Fruit fly (Drosophila melanogaster) whole organism: ENCODE results near the gene CG6441.
A peak's percentile ranks its signal among the peaks of the same experiment; 100 is the strongest.

Experiments
- CG8478 ChIP-seq: fragments of >200 bp; optimal IDR thresholded peaks from 2 replicates; lab custom pipeline; 2018; ENCODE audit warnings: inconsistent platforms
- Dll ChIP-seq: fragments of >200 bp; optimal IDR thresholded peaks from 2 replicates; lab custom pipeline; 2017
- EcR ChIP-seq, 2 experiments: fragments of >200 bp; optimal IDR thresholded peaks; 2 replicates each; lab custom pipeline; 2017; ENCODE audit warnings: missing biosample characterization in 2 of 2, missing genetic modification characterization in 2 of 2, missing genetic modification reagents in 2 of 2
- pan ChIP-seq: fragments of >200 bp; optimal IDR thresholded peaks from 2 replicates; lab custom pipeline; 2017
- psq ChIP-seq: fragments of >200 bp; optimal IDR thresholded peaks from 2 replicates; lab custom pipeline; 2017
- usp ChIP-seq: fragments of >200 bp; optimal IDR thresholded peaks from 2 replicates; lab custom pipeline; 2017; ENCODE audit warnings: missing biosample characterization, missing genetic modification characterization, mixed read lengths

CG6441 gene

DNA sequence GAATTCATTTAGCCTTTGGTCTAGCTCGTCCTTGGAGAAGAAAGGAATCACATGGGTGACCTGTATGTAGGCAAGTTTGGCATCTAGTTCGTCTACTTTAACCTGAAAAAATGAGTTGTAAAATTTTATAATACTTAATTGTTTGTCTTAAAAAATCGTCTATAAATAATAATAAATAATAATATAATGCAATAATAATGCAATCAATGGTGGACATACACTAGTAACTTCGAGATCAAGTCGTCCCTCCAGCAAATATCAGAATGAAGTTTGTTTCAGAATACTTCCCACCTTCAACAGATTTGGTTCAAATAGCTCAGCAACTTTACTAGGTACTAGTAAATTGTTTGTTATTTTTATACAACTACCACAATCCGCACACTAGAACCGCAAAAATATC, at the start of gene CG6441:
TSS of gene CG6441 (plus strand) at position 301 of the 400 bp plus-strand sequence.
- no peak for TF ChIP-seq Dll (lab: Kevin White, UChicago)
- no peak for TF ChIP-seq EcR (GFP tag; optimal IDR thresholded peaks at IDR 0.05; lab: Kevin White, UChicago)
- TF ChIP-seq pan (lab: Kevin White, UChicago): no peak
- TF ChIP-seq usp (GFP tag; lab: Kevin White, UChicago): no peak
- no peak for TF ChIP-seq CG8478 (lab: Kevin White, UChicago)
- TF ChIP-seq psq (lab: Kevin White, UChicago): no peak

- TF ChIP-seq psq (lab: Kevin White, UChicago) (peak; percentile 19), CG8478 (lab: Kevin White, UChicago) (no peak), EcR (GFP tag; optimal IDR thresholded peaks at IDR 0.05; lab: Kevin White, UChicago) (peak in 1 of 2 experiments; percentile 64), Dll (lab: Kevin White, UChicago) (no peak), pan (lab: Kevin White, UChicago) (no peak), usp (GFP tag; lab: Kevin White, UChicago) (no peak)
Measured at dm6 chr2L:7424907-7425689, 49.4 kb upstream of the CG6441 start.

dm6 chr2L:7425690-7426056, 48.8 kb upstream of the CG6441 start:
- no peak for TF ChIP-seq EcR (GFP tag; optimal IDR thresholded peaks at IDR 0.05; lab: Kevin White, UChicago)
- no peak for TF ChIP-seq psq (lab: Kevin White, UChicago)
- no peak for TF ChIP-seq CG8478 (lab: Kevin White, UChicago)
- no peak for TF ChIP-seq usp (GFP tag; lab: Kevin White, UChicago)
- no peak for TF ChIP-seq pan (lab: Kevin White, UChicago)
- no peak for TF ChIP-seq Dll (lab: Kevin White, UChicago)

- TF ChIP-seq usp (GFP tag; lab: Kevin White, UChicago): no peak
- TF ChIP-seq Dll (lab: Kevin White, UChicago): no peak
- no peak for TF ChIP-seq EcR (GFP tag; optimal IDR thresholded peaks at IDR 0.05; lab: Kevin White, UChicago)
- TF ChIP-seq pan (lab: Kevin White, UChicago): no peak
- no peak for TF ChIP-seq CG8478 (lab: Kevin White, UChicago)
- TF ChIP-seq psq (lab: Kevin White, UChicago): no peak
Measured at dm6 chr2L:7426326-7427066, 48.0 kb upstream of the CG6441 start, which contains the start of gene muc. Gene muc (plus strand): TSS chr2L:7426866.

dm6 chr2L:7427067-7427785, 47.3 kb upstream of the CG6441 start:
- TF ChIP-seq CG8478 (lab: Kevin White, UChicago) (no peak), Dll (lab: Kevin White, UChicago) (no peak), psq (lab: Kevin White, UChicago) (no peak), EcR (GFP tag; optimal IDR thresholded peaks at IDR 0.05; lab: Kevin White, UChicago) (no peak), pan (lab: Kevin White, UChicago) (no peak), usp (GFP tag; lab: Kevin White, UChicago) (no peak)

DNA sequence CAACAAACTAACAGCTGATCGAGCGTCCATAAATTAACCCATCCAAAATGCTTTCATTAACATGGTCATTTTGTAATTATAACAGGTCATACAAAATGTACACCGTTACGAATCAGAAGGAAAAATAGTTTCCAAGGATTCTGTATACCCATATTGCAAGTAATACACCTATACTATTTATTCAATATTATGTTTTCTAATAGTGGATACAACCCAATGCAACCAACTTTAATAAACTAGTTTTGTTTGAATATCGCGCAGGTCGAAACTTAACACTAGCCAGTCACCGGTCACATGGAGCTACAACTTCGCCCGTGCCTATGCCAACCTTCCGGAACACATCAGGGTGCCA, 46.7 kb upstream of the CG6441 start:
- peak; percentile 51 for TF ChIP-seq pan (lab: Kevin White, UChicago)
- TF ChIP-seq usp (GFP tag; lab: Kevin White, UChicago): no peak
- no peak for TF ChIP-seq psq (lab: Kevin White, UChicago)

- no peak for TF ChIP-seq EcR (GFP tag; optimal IDR thresholded peaks at IDR 0.05; lab: Kevin White, UChicago)
Measured at dm6 chr2L:7430313-7430712, 44.2 kb upstream of the CG6441 start.

DNA sequence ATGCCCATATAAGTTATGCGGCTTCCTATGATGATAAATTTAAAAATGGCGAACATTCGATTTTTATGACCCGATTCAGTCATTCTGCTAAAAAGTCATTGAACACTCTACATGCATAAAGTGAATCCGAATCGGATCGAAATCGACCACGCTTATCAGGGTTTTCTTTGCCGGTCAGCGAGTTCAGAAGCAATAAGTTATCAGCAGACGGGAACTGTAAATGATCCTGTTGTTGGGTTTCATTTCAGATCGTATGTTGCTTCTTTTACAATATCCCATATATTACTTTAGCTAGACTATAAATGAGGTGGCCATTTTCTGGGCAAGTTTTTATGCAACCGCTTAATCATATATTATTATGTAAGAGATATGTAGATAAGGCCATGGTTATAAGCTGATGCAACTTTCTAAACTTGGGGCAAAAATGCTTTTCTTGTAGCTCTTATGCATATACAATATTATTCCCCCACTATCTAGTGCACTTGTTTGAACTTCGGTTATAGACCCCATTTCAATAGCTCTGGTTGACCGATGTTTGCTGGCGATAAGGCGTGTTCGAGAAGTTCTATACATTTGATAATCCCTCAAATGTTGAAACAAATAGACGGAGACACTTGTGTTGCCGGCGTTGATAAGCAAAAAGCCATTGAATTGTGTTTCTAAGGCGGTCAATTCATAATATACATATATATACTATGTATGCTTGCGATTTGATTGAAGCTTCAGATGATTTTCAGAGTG, 42.5 kb upstream of the CG6441 start:
- no peak for TF ChIP-seq pan (lab: Kevin White, UChicago)
- TF ChIP-seq Dll (lab: Kevin White, UChicago): no peak
- TF ChIP-seq psq (lab: Kevin White, UChicago): no peak
- TF ChIP-seq EcR (GFP tag; optimal IDR thresholded peaks at IDR 0.05; lab: Kevin White, UChicago): no peak
- no peak for TF ChIP-seq usp (GFP tag; lab: Kevin White, UChicago)
- TF ChIP-seq CG8478 (lab: Kevin White, UChicago): no peak

- TF ChIP-seq pan (lab: Kevin White, UChicago): no peak
- no peak for TF ChIP-seq CG8478 (lab: Kevin White, UChicago)
- TF ChIP-seq usp (GFP tag; lab: Kevin White, UChicago): no peak
- no peak for TF ChIP-seq Dll (lab: Kevin White, UChicago)
- TF ChIP-seq EcR (GFP tag; optimal IDR thresholded peaks at IDR 0.05; lab: Kevin White, UChicago): no peak
- TF ChIP-seq psq (lab: Kevin White, UChicago): no peak
Measured at dm6 chr2L:7433337-7433956, 41.1 kb upstream of the CG6441 start, which contains the start of gene CG5958. Gene CG5958 (minus strand): TSS chr2L:7433516.
